Fruit fly (Drosophila melanogaster) whole organism, wandering third instar larva: ENCODE results near the gene GstD7.

Experiments used
- Abd-B ChIP-seq: fragments of >200 bp; optimal IDR thresholded peaks from 2 replicates; lab custom pipeline; 2017; ENCODE audit warnings: missing biosample characterization, missing genetic modification characterization
- Dfd ChIP-seq: fragments of >200 bp; optimal IDR thresholded peaks from 2 replicates; lab custom pipeline; 2017; ENCODE audit warnings: missing biosample characterization, missing genetic modification characterization
- Hr83 ChIP-seq: fragments of 200-300 bp; sonication (Bioruptor generic); optimal IDR thresholded peaks from 2 replicates; lab custom pipeline; 2016; ENCODE audit warnings: missing biosample characterization, mild to moderate bottlenecking, missing genetic modification characterization, moderate library complexity; ENCODE audit not compliant: poor library complexity, severe bottlenecking
- Jra ChIP-seq: sonication (Bioruptor generic); optimal IDR thresholded peaks from 2 replicates; lab custom pipeline; 2016; ENCODE audit warnings: missing biosample characterization, missing genetic modification characterization
- Mio ChIP-seq: sonication (Bioruptor generic); optimal IDR thresholded peaks from 2 replicates; lab custom pipeline; 2016; ENCODE audit warnings: missing biosample characterization, missing genetic modification characterization
- Myc ChIP-seq: fragments of >200 bp; optimal IDR thresholded peaks from 2 replicates; lab custom pipeline; 2017
- Vsx2 ChIP-seq: fragments of 200-300, 225-300 bp; sonication (Bioruptor generic); optimal IDR thresholded peaks from 2 replicates; lab custom pipeline; 2018; ENCODE audit warnings: missing biosample characterization, missing genetic modification characterization; ENCODE audit not compliant: partially characterized antibody
- foxo ChIP-seq, 2 experiments: fragments of 200-800 bp; sonication (Bioruptor generic); optimal IDR thresholded peaks; 2 replicates in 1 of 2; 3 replicates in 1 of 2; lab custom pipeline; 2016 to 2017; ENCODE audit warnings: missing biosample characterization in 2 of 2, missing genetic modification characterization in 2 of 2
- rgr ChIP-seq: fragments of 200-800 bp; sonication (Bioruptor generic); optimal IDR thresholded peaks from 3 replicates; lab custom pipeline; 2016; ENCODE audit warnings: missing biosample characterization, mild to moderate bottlenecking, missing genetic modification characterization

- TF ChIP-seq Abd-B = no peak
- no peak for TF ChIP-seq rgr
- TF ChIP-seq Mio (GFP tag; lab: Kevin White, UChicago) = no peak
- TF ChIP-seq foxo (GFP tag; optimal IDR thresholded peaks at IDR 0.05; lab: Kevin White, UChicago) = no peak
- no peak for TF ChIP-seq Jra (GFP tag; lab: Kevin White, UChicago)
- no peak for TF ChIP-seq Dfd (GFP tag; lab: Kevin White, UChicago)
- no peak for TF ChIP-seq Hr83 (GFP tag; lab: Kevin White, UChicago)
- no peak for TF ChIP-seq Vsx2 (GFP tag; lab: Kevin White, UChicago)
- TF ChIP-seq Myc (lab: Kevin White, UChicago) = no peak
Measured at dm6 chr3R:12371671-12372070, 6.6 kb upstream of the GstD7 start, which contains the start of gene GstD2.
